Fruit fly (Drosophila melanogaster): ENCODE results near the gene CG13698.

- TF ChIP-seq N (GFP tag; optimal IDR thresholded peaks at IDR 0.05): no peak
- no peak for TF ChIP-seq OdsH (GFP tag; optimal IDR thresholded peaks at IDR 0.05)
- no peak for TF ChIP-seq Hr78 (GFP tag; optimal IDR thresholded peaks at IDR 0.05)
- TF ChIP-seq usp (GFP tag; optimal IDR thresholded peaks at IDR 0.05): no peak
Observed at dm6 chr3L:18057033-18057432, 48.9 kb downstream of the CG13698 start.

Measured in whole organism, wandering third instar larva.